Fruit fly (Drosophila melanogaster) whole organism, wandering third instar larva: Measurements from ENCODE around the gene ppk11.

Experiments used
- Abd-B ChIP-seq: fragments of >200 bp; optimal IDR thresholded peaks from 2 replicates; lab custom pipeline; 2017; ENCODE audit warnings: missing biosample characterization, missing genetic modification characterization
- Dfd ChIP-seq: fragments of >200 bp; optimal IDR thresholded peaks from 2 replicates; lab custom pipeline; 2017; ENCODE audit warnings: missing biosample characterization, missing genetic modification characterization
- Hr78 ChIP-seq: fragments of >200 bp; optimal IDR thresholded peaks from 2 replicates; lab custom pipeline; 2017; ENCODE audit warnings: missing biosample characterization, missing genetic modification characterization
- Jra ChIP-seq: sonication (Bioruptor generic); optimal IDR thresholded peaks from 2 replicates; lab custom pipeline; 2016; ENCODE audit warnings: missing biosample characterization, missing genetic modification characterization
- br ChIP-seq: fragments of 200-800 bp; sonication (Bioruptor generic); optimal IDR thresholded peaks from 2 replicates; lab custom pipeline; 2016; ENCODE audit warnings: missing biosample characterization, missing genetic modification characterization
- dsf ChIP-seq: sonication (Bioruptor generic); optimal IDR thresholded peaks from 2 replicates; lab custom pipeline; 2016; ENCODE audit warnings: missing biosample characterization, missing genetic modification characterization, borderline replicate concordance
- pan ChIP-seq: fragments of >200 bp; optimal IDR thresholded peaks from 2 replicates; lab custom pipeline; 2017
- sage ChIP-seq: fragments of 200-800 bp; sonication (Bioruptor generic); optimal IDR thresholded peaks from 2 replicates; lab custom pipeline; 2016; ENCODE audit warnings: missing biosample characterization, mild to moderate bottlenecking, missing genetic modification characterization
- tai ChIP-seq: sonication (Bioruptor generic); optimal IDR thresholded peaks from 2 replicates; lab custom pipeline; 2016; ENCODE audit warnings: missing biosample characterization, missing genetic modification characterization
- woc ChIP-seq: sonication (Bioruptor generic); optimal IDR thresholded peaks from 2 replicates; lab custom pipeline; 2016; ENCODE audit warnings: missing biosample characterization, mild to moderate bottlenecking, missing genetic modification characterization

DNA sequence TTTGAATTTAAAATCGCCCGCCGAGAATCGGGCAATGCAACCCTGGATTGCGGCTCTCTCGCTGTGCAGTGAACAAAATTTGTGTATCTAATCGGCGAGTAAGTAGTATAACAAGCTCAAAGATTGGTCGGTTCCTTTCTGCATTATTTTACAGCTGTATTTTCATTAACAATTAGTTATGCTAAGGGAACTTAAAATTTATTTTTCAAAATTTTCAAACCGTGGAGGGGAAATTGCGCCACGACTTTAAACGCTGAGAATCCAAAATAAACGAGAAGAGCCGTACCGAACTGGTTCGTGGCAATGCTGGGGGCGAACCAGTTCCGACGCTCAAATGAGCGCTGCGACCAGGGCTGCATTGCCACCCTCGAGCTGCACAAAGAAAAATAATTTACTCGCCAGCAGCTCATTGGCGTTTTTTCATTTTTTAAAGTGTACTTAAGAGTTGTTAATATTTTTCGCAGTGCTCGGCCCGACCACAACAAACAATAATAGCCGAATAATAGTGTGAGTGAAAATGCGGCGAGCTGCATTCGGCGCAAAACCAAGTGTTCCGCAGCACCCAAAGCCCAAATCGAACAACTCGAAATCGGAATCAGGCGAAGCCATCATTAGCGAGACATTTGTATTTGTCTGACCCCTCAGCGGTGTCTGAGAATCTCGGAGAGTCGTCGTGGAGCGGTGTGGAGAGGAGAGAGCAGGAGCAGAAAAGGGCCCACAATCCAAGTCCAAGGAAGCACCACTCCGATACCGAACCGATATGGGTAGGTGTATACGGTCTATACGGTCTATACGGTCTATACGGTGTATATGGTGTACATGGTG lies 16.6 kb downstream of the ppk11 start, which contains the start of gene zf30C:
- TF ChIP-seq Dfd (GFP tag; lab: Kevin White, UChicago): no peak
- peak; percentile 95 for TF ChIP-seq Jra (GFP tag; lab: Kevin White, UChicago)
- TF ChIP-seq Abd-B (GFP tag; lab: Kevin White, UChicago): no peak
- TF ChIP-seq pan (lab: Kevin White, UChicago): no peak
- TF ChIP-seq dsf (GFP tag; lab: Kevin White, UChicago): peak; percentile 78
- no peak for TF ChIP-seq Hr78 (GFP tag; lab: Kevin White, UChicago)
- no peak for TF ChIP-seq tai (GFP tag; lab: Kevin White, UChicago)
- TF ChIP-seq woc: peak; percentile 74
- peak; percentile 90 for TF ChIP-seq br (GFP tag; lab: Kevin White, UChicago)
- TF ChIP-seq sage (GFP tag; lab: Kevin White, UChicago): no peak
